Worm (Caenorhabditis elegans): ENCODE results near the gene try-10.

Gene try-10

ce11 chrV:13002070-13002469 is 11.0 kb downstream of the try-10 start, which contains the start of gene inft-2 (continued):
- no peak for TF ChIP-seq F26F4.8 (GFP tag; conservative IDR thresholded peaks at IDR 0.05)
- peak; percentile 33 for TF ChIP-seq hlh-11 (tag; optimal IDR thresholded peaks at IDR 0.05)
- no peak for TF ChIP-seq sdz-12 (GFP tag; optimal IDR thresholded peaks at IDR 0.05)
- TF ChIP-seq lin-15B (tag; optimal IDR thresholded peaks at IDR 0.05), result no peak
- TF ChIP-seq zip-2 (tag; optimal IDR thresholded peaks at IDR 0.05), result no peak
- TF ChIP-seq Y75B8A.6 (GFP tag; IDR thresholded peaks at IDR 0.05), result no peak
- no peak for TF ChIP-seq cey-2 (tag; optimal IDR thresholded peaks at IDR 0.05; ENCODE audit: borderline replicate concordance, insufficient read depth)
- no peak for TF ChIP-seq ZK337.2 (GFP tag; IDR thresholded peaks at IDR 0.05)
- no peak for TF ChIP-seq egl-27 (tag; optimal IDR thresholded peaks at IDR 0.05)
- TF ChIP-seq ceh-20 (GFP tag; IDR thresholded peaks at IDR 0.05), result no peak
- no peak for TF ChIP-seq vab-7 (GFP tag; IDR thresholded peaks at IDR 0.05)
- 0 out of 2 replicates have a peak, but pooled peaks have one; percentile 10 for TF ChIP-seq lin-1 (GFP tag; IDR thresholded peaks at IDR 0.05)
- no peak for TF ChIP-seq nhr-42 (GFP tag; IDR thresholded peaks at IDR 0.05)
- no peak for TF ChIP-seq php-3 (GFP tag; IDR thresholded peaks at IDR 0.05)
- no peak for TF ChIP-seq zag-1 (tag; optimal IDR thresholded peaks at IDR 0.05)
- TF ChIP-seq saeg-2 (GFP tag; IDR thresholded peaks at IDR 0.05), result 0 out of 2 replicates have a peak, but pooled peaks have one; percentile 30
- TF ChIP-seq Y105C5A.15 (GFP tag; IDR thresholded peaks at IDR 0.05), result no peak
- TF ChIP-seq madf-9 (GFP tag; conservative IDR thresholded peaks at IDR 0.05), result no peak
- no peak for TF ChIP-seq unc-130 (GFP tag; optimal IDR thresholded peaks at IDR 0.05)
- no peak for TF ChIP-seq snpc-4 (tag; optimal IDR thresholded peaks at IDR 0.05)
- TF ChIP-seq nhr-10 (tag; optimal IDR thresholded peaks at IDR 0.05), result no peak
- TF ChIP-seq nhr-111 (GFP tag; optimal IDR thresholded peaks at IDR 0.05), result no peak
- no peak for TF ChIP-seq ces-1 (GFP tag; optimal IDR thresholded peaks at IDR 0.05)

DNA sequence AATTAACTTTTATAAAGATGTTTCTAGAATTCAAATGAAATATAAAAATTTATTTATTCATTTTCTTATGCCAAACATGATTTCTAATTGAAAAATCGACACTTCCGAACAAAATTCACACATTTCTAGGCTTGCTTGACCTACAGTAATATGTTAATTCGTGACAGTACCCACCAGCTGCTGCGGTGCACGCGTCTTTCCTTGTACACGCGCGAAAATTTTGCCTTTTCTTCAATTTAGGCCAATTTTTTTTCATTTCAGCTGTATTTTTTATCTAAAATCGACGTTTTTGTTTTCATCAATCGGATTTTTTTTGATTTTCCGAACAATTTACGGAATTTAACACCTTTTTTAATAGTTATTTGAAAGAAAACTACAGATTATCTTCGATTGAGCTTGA is 13.0 kb downstream of the try-10 start:
- TF ChIP-seq unc-130 (GFP tag; optimal IDR thresholded peaks at IDR 0.05), result peak; percentile 73
- no peak for TF ChIP-seq egl-27 (tag; optimal IDR thresholded peaks at IDR 0.05)
- peak; percentile 38 for TF ChIP-seq F49E8.2 (tag; optimal IDR thresholded peaks at IDR 0.05; ENCODE audit: borderline replicate concordance)
- peak; percentile 70 for TF ChIP-seq Y48G9A.11 (GFP tag; IDR thresholded peaks at IDR 0.05)

DNA sequence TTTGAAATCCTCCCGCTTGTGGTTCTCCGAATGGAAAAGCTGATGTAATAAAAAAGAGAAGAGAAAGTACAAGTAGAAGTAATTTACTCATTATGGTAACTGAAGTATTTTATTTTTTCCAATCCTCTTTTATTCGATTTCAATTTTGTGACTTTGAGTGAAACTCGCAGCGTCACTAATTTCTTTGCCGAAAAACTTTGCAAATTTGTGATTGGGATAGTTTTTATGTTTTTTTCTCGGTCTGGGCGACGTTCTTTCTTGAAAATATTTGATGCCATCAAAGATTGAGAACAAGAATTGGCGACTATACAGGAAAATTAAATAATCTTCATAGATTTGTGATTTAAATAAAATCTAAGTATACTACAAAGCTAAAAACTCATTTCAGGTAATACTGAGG is 13.5 kb downstream of the try-10 start, which contains the start of gene far-4:
far-4 (minus strand) TSS at position 101 of the 400 bp plus-strand sequence.
- no peak for TF ChIP-seq lin-29 (GFP tag; IDR thresholded peaks at IDR 0.05)
- no peak for TF ChIP-seq gei-8 (GFP tag; optimal IDR thresholded peaks at IDR 0.05)
- TF ChIP-seq spr-3 (GFP tag; optimal IDR thresholded peaks at IDR 0.05), result no peak
- no peak for TF ChIP-seq mxl-2 (GFP tag; conservative IDR thresholded peaks at IDR 0.05)
- TF ChIP-seq saeg-2 (GFP tag; IDR thresholded peaks at IDR 0.05), result no peak
- TF ChIP-seq nhr-28 (tag; optimal IDR thresholded peaks at IDR 0.05), result no peak
- TF ChIP-seq F49E8.2 (tag; optimal IDR thresholded peaks at IDR 0.05; ENCODE audit: borderline replicate concordance), result no peak
- no peak for TF ChIP-seq php-3 (GFP tag; IDR thresholded peaks at IDR 0.05)
- TF ChIP-seq D1046.2 (GFP tag; IDR thresholded peaks at IDR 0.05), result no peak
- no peak for TF ChIP-seq daf-19 (GFP tag; conservative IDR thresholded peaks at IDR 0.05)
- no peak for TF ChIP-seq lin-1 (GFP tag; IDR thresholded peaks at IDR 0.05)
- no peak for TF ChIP-seq ceh-32 (tag; optimal IDR thresholded peaks at IDR 0.05; ENCODE audit: poor library complexity)
- TF ChIP-seq ztf-11 (tag; optimal IDR thresholded peaks at IDR 0.05), result no peak
- TF ChIP-seq pha-4 (GFP tag; IDR thresholded peaks at IDR 0.05), result no peak
- TF ChIP-seq pha-4 (tag; optimal IDR thresholded peaks at IDR 0.05), result no peak
- TF ChIP-seq zip-2 (tag; optimal IDR thresholded peaks at IDR 0.05), result no peak
- no peak for TF ChIP-seq R02D3.7 (tag; optimal IDR thresholded peaks at IDR 0.05)
- no peak for TF ChIP-seq nhr-42 (GFP tag; IDR thresholded peaks at IDR 0.05)
- TF ChIP-seq unc-62 (GFP tag; optimal IDR thresholded peaks at IDR 0.05 in 1 of 2), result no peak
- TF ChIP-seq unc-62 (tag; optimal IDR thresholded peaks at IDR 0.05), result no peak
- no peak for TF ChIP-seq pqm-1 (tag; optimal IDR thresholded peaks at IDR 0.05)
- no peak for TF ChIP-seq aha-1 (tag)
